Worm (Caenorhabditis elegans): Measurements from ENCODE around the gene pde-2.

pde-2 gene

ce11 chrIII:8974835-8975234 lies 6.9 kb downstream of the pde-2 start (continued):
- TF ChIP-seq snpc-3.4 (tag; optimal IDR thresholded peaks at IDR 0.05) (no peak), ztf-25 (GFP tag; IDR thresholded peaks at IDR 0.05) (no peak), hmg-20 (GFP tag; IDR thresholded peaks at IDR 0.05) (no peak), zfh-2 (GFP tag; conservative IDR thresholded peaks at IDR 0.05) (no peak), Y53F4B.3 (GFP tag; IDR thresholded peaks at IDR 0.05) (no peak; the same call in 1 of the 2 replicates), ceh-79 (tag; optimal IDR thresholded peaks at IDR 0.05) (no peak), rec-8 (tag; optimal IDR thresholded peaks at IDR 0.05) (no peak), athp-1 (tag; optimal IDR thresholded peaks at IDR 0.05) (peak; percentile 48), bed-2 (GFP tag; IDR thresholded peaks at IDR 0.05) (no peak), unc-62 (GFP tag; optimal IDR thresholded peaks at IDR 0.05) (no peak), Y56A3A.18 (GFP tag; IDR thresholded peaks at IDR 0.05) (peak; percentile 45; the same call in 1 of the 2 replicates), nhr-90 (tag; optimal IDR thresholded peaks at IDR 0.05) (no peak), him-1 (tag; optimal IDR thresholded peaks at IDR 0.05) (no peak), zim-3 (tag; optimal IDR thresholded peaks at IDR 0.05) (peak; percentile 26), F33H1.4 (GFP tag; IDR thresholded peaks at IDR 0.05) (no peak), sdz-38 (tag; optimal IDR thresholded peaks at IDR 0.05) (no peak), atf-7 (tag; optimal IDR thresholded peaks at IDR 0.05) (peak; percentile 27), aptf-3 (GFP tag; IDR thresholded peaks at IDR 0.05) (no peak), dox-1 (GFP tag; IDR thresholded peaks at IDR 0.05) (0 out of 2 replicates have a peak, but pooled peaks have one; percentile 39), Y95B8A.8 (GFP tag; IDR thresholded peaks at IDR 0.05) (peak; percentile 72; the same call in 1 of the 2 replicates), madf-10 (tag; optimal IDR thresholded peaks at IDR 0.05) (no peak), rpc-1 (optimal IDR thresholded peaks at IDR 0.05) (no peak), rpc-1 (tag; optimal IDR thresholded peaks at IDR 0.05) (no peak), mes-4 (tag; optimal IDR thresholded peaks at IDR 0.05) (no peak), dpl-1 (GFP tag; optimal IDR thresholded peaks at IDR 0.05) (no peak), mel-28 (tag; optimal IDR thresholded peaks at IDR 0.05; ENCODE audit: borderline replicate concordance) (peak; percentile 4), aptf-2 (GFP tag; conservative IDR thresholded peaks at IDR 0.05) (no peak), attf-6 (GFP tag; IDR thresholded peaks at IDR 0.05) (no peak), B0019.2 (GFP tag; conservative IDR thresholded peaks at IDR 0.05) (no peak), Y79H2A.3 (GFP tag; conservative IDR thresholded peaks at IDR 0.05) (0 out of 2 replicates have a peak, but pooled peaks have one; percentile 7), B0035.1 (tag; optimal IDR thresholded peaks at IDR 0.05) (no peak), nhr-27 (tag; optimal IDR thresholded peaks at IDR 0.05) (no peak), ceh-27 (GFP tag; optimal IDR thresholded peaks at IDR 0.05) (no peak), ztf-3 (GFP tag; optimal IDR thresholded peaks at IDR 0.05) (no peak), pha-4 (tag; optimal IDR thresholded peaks at IDR 0.05) (no peak), B0261.1 (tag; optimal IDR thresholded peaks at IDR 0.05) (no peak), snpc-1.3 (tag; optimal IDR thresholded peaks at IDR 0.05; ENCODE audit: insufficient read depth) (no peak), pbrm-1 (GFP tag; IDR thresholded peaks at IDR 0.05) (no peak), C17E4.6 (GFP tag; IDR thresholded peaks at IDR 0.05) (no peak), repo-1 (tag; optimal IDR thresholded peaks at IDR 0.05) (peak; percentile 70), lin-26 (GFP tag; IDR thresholded peaks at IDR 0.05) (no peak), C06A6.2 (GFP tag; conservative IDR thresholded peaks at IDR 0.05) (no peak), somi-1 (GFP tag; optimal IDR thresholded peaks at IDR 0.05) (peak; percentile 38), madf-8 (GFP tag; conservative IDR thresholded peaks at IDR 0.05) (no peak), nfya-2 (GFP tag; IDR thresholded peaks at IDR 0.05) (no peak), die-1 (tag; optimal IDR thresholded peaks at IDR 0.05) (peak; percentile 17), tbx-9 (tag; optimal IDR thresholded peaks at IDR 0.05; ENCODE audit: borderline replicate concordance) (no peak), D2030.7 (GFP tag; IDR thresholded peaks at IDR 0.05) (peak; percentile 31; the same call in 1 of the 2 replicates), nfyb-1 (GFP tag; IDR thresholded peaks at IDR 0.05) (peak; percentile 50; the same call in 1 of the 2 replicates)

Data from whole organism, young adult.